Worm (Caenorhabditis elegans) whole organism, mixed stage, embryonic: ENCODE data around the gene fbxa-96.

ENCODE experiments used
- bed-3 ChIP-seq: fragments of 200-800 bp; sonication (Bioruptor generic); optimal IDR thresholded peaks from 3 replicates; lab custom pipeline; 2018; ENCODE audit warnings: mild to moderate bottlenecking, missing genetic modification characterization, moderate library complexity, missing compliant biosample characterization
- blmp-1 ChIP-seq: fragments of 150-350 bp; optimal IDR thresholded peaks from 2 replicates; lab custom pipeline; 2014; ENCODE audit warnings: missing biosample characterization, missing genetic modification characterization
- ceh-39 ChIP-seq: fragments of 150-350 bp; optimal IDR thresholded peaks from 2 replicates; lab custom pipeline; 2014; ENCODE audit warnings: missing biosample characterization, missing genetic modification characterization
- ceh-43 ChIP-seq: fragments of 200-800 bp; sonication (Bioruptor generic); optimal IDR thresholded peaks from 2 replicates; lab custom pipeline; 2018; ENCODE audit warnings: mild to moderate bottlenecking, missing genetic modification characterization, moderate library complexity, missing compliant biosample characterization
- cnd-1 ChIP-seq: fragments of 200-800 bp; sonication (Bioruptor generic); optimal IDR thresholded peaks from 2 replicates; lab custom pipeline; 2018; ENCODE audit warnings: mild to moderate bottlenecking, missing genetic modification characterization, missing compliant biosample characterization
- elt-1 ChIP-seq: sonication (generic microtip); optimal IDR thresholded peaks from 2 replicates; lab custom pipeline; 2017; ENCODE audit warnings: missing genetic modification characterization, mild to moderate bottlenecking, missing compliant biosample characterization, antibody characterized with exemption, moderate library complexity, borderline replicate concordance; ENCODE audit not compliant: insufficient read depth
- elt-3 ChIP-seq: fragments of 150-350 bp; optimal IDR thresholded peaks from 2 replicates; lab custom pipeline; 2014; ENCODE audit warnings: missing biosample characterization, missing genetic modification characterization
- flh-1 ChIP-seq: fragments of 200-800 bp; sonication (Bioruptor generic); optimal IDR thresholded peaks from 2 replicates; lab custom pipeline; 2018; ENCODE audit warnings: mild to moderate bottlenecking, missing genetic modification characterization, moderate library complexity, missing compliant biosample characterization
- ham-2 ChIP-seq: fragments of 200-800 bp; sonication (Bioruptor generic); optimal IDR thresholded peaks from 2 replicates; lab custom pipeline; 2018; ENCODE audit warnings: mild to moderate bottlenecking, missing genetic modification characterization, missing compliant biosample characterization
- hlh-1 ChIP-seq: fragments of 150-350 bp; optimal IDR thresholded peaks from 2 replicates; lab custom pipeline; 2014; ENCODE audit warnings: missing biosample characterization, missing genetic modification reagents, missing genetic modification characterization
- lin-13 ChIP-seq: fragments of 150-350 bp; optimal IDR thresholded peaks from 2 replicates; lab custom pipeline; 2014; ENCODE audit warnings: missing biosample characterization, missing genetic modification characterization
- lin-32 ChIP-seq: fragments of 200-800 bp; sonication (Bioruptor generic); optimal IDR thresholded peaks from 2 replicates; lab custom pipeline; 2018; ENCODE audit warnings: mild to moderate bottlenecking, missing genetic modification characterization, missing compliant biosample characterization
- lsy-2 ChIP-seq: fragments of 150-350 bp; optimal IDR thresholded peaks from 2 replicates; lab custom pipeline; 2014; ENCODE audit warnings: missing biosample characterization, missing genetic modification characterization
- mab-5 ChIP-seq: fragments of 150-350 bp; optimal IDR thresholded peaks from 2 replicates; lab custom pipeline; 2014; ENCODE audit warnings: missing biosample characterization, missing genetic modification characterization
- mep-1 ChIP-seq: fragments of 150-350 bp; optimal IDR thresholded peaks from 2 replicates; lab custom pipeline; 2017; ENCODE audit warnings: missing biosample characterization, missing genetic modification reagents, missing genetic modification characterization, inconsistent platforms
- mls-2 ChIP-seq: sonication (generic microtip); optimal IDR thresholded peaks from 2 replicates; lab custom pipeline; 2016; ENCODE audit warnings: mild to moderate bottlenecking, missing genetic modification characterization, moderate library complexity, missing compliant biosample characterization
- nhr-12 ChIP-seq: fragments of 150-350 bp; optimal IDR thresholded peaks from 2 replicates; lab custom pipeline; 2014; ENCODE audit warnings: missing biosample characterization, missing genetic modification characterization
- nhr-2 ChIP-seq: fragments of 150-350 bp; optimal IDR thresholded peaks from 2 replicates; lab custom pipeline; 2014; ENCODE audit warnings: missing biosample characterization, missing genetic modification characterization
- nhr-237 ChIP-seq: fragments of 150-350 bp; optimal IDR thresholded peaks from 2 replicates; lab custom pipeline; 2014; ENCODE audit warnings: missing biosample characterization, missing genetic modification characterization
- nhr-28 ChIP-seq: fragments of 150-350 bp; optimal IDR thresholded peaks from 2 replicates; lab custom pipeline; 2014; ENCODE audit warnings: missing biosample characterization, missing genetic modification characterization
- pha-4 ChIP-seq: fragments of 150-350 bp; optimal IDR thresholded peaks from 2 replicates; lab custom pipeline; 2018; ENCODE audit warnings: missing biosample characterization, missing genetic modification reagents, missing genetic modification characterization
- sem-2 ChIP-seq: fragments of 200-800 bp; sonication (Bioruptor generic); optimal IDR thresholded peaks from 2 replicates; lab custom pipeline; 2018; ENCODE audit warnings: mild to moderate bottlenecking, missing genetic modification characterization, missing compliant biosample characterization
- snpc-4 ChIP-seq: fragments of 150-350 bp; optimal IDR thresholded peaks from 2 replicates; lab custom pipeline; 2014; ENCODE audit warnings: missing biosample characterization, missing genetic modification characterization
- sptf-1 ChIP-seq: sonication (generic microtip); optimal IDR thresholded peaks from 2 replicates; lab custom pipeline; 2017; ENCODE audit warnings: mild to moderate bottlenecking, missing genetic modification characterization, moderate library complexity, missing compliant biosample characterization
- tbx-8 ChIP-seq: fragments of 200-800 bp; sonication (Bioruptor generic); optimal IDR thresholded peaks from 2 replicates; lab custom pipeline; 2018; ENCODE audit warnings: mild to moderate bottlenecking, missing genetic modification characterization, moderate library complexity, missing compliant biosample characterization
- unc-120 ChIP-seq: sonication (generic microtip); optimal IDR thresholded peaks from 2 replicates; lab custom pipeline; 2017; ENCODE audit warnings: missing genetic modification characterization, missing compliant biosample characterization; ENCODE audit not compliant: poor library complexity, severe bottlenecking
- unc-39 ChIP-seq: fragments of 150-350 bp; optimal IDR thresholded peaks from 2 replicates; lab custom pipeline; 2014; ENCODE audit warnings: missing biosample characterization, missing genetic modification characterization
- unc-62 ChIP-seq: fragments of 150-350 bp; optimal IDR thresholded peaks from 2 replicates; lab custom pipeline; 2014; ENCODE audit warnings: missing biosample characterization, missing genetic modification reagents, missing genetic modification characterization
- zip-8 ChIP-seq: fragments of 150-350 bp; optimal IDR thresholded peaks from 2 replicates; lab custom pipeline; 2014; ENCODE audit warnings: missing biosample characterization, missing genetic modification characterization
- ztf-11 ChIP-seq: fragments of 150-350 bp; optimal IDR thresholded peaks from 2 replicates; lab custom pipeline; 2014; ENCODE audit warnings: missing biosample characterization, missing genetic modification characterization

fbxa-96 gene

ce11 chrX:15039029-15039695, 21.0 kb downstream of the fbxa-96 start:
- TF ChIP-seq elt-1 (tag; lab: Kevin White, UChicago) (no peak), elt-3 (no peak), tbx-8 (GFP tag; lab: Kevin White, UChicago) (no peak), mab-5 (tag; lab: Kevin White, UChicago) (no peak)

DNA sequence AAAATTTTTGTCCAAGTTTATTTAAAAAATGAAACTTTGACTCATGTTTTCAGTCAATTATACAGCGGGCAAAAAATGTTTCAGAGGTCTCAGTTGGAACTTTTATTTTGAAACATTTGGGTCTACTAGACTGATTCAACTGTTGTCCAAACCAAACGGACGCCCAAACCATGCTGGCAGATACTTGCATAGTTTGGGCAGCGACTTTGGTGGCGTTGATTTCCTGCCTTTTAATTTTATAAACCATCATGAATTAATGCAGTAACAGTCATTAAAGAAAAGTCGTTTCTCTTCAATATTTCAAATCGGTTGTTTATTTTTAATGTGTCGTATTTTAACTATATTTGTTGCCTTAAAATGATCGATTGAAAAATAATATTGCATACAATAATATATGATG, 23.9 kb downstream of the fbxa-96 start:
- TF ChIP-seq blmp-1 (no peak), ceh-39 (tag; lab: Kevin White, UChicago) (no peak), nhr-237 (tag; lab: Kevin White, UChicago) (no peak), nhr-2 (tag; lab: Kevin White, UChicago) (no peak), unc-62 (GFP tag; lab: Kevin White, UChicago) (no peak), cnd-1 (no peak)
- TF ChIP-seq, all 35 proteins: peak for 0

DNA sequence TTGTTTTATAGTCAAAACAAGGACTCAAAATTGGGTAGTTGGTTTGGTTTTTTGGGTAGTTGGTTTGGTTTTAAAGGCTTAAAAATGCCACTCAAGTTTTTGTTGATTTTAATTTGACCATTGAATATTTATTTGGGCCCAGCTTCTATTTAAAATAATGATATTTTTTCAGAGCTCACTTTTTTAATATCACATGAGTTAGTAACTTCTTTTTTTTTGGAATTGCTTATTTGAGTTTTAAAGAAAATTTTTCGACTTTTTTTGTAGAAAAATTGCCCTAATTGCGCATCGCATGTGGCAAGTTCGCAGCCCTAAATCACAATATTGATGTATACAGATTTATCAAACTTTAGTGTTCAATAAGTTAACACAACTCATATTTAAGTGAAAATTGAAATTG, 24.5 kb downstream of the fbxa-96 start:
- TF ChIP-seq ham-2 (GFP tag; lab: Kevin White, UChicago) (no peak), cnd-1 (no peak), lsy-2 (no peak), mab-5 (tag; lab: Kevin White, UChicago) (no peak), zip-8 (tag; lab: Kevin White, UChicago) (no peak), ceh-39 (tag; lab: Kevin White, UChicago) (no peak), ztf-11 (tag; lab: Kevin White, UChicago) (no peak), bed-3 (GFP tag; lab: Kevin White, UChicago) (no peak), tbx-8 (GFP tag; lab: Kevin White, UChicago) (no peak), unc-120 (tag; lab: Kevin White, UChicago) (no peak), nhr-28 (no peak), ceh-43 (GFP tag; lab: Kevin White, UChicago) (no peak), lin-32 (no peak)

DNA sequence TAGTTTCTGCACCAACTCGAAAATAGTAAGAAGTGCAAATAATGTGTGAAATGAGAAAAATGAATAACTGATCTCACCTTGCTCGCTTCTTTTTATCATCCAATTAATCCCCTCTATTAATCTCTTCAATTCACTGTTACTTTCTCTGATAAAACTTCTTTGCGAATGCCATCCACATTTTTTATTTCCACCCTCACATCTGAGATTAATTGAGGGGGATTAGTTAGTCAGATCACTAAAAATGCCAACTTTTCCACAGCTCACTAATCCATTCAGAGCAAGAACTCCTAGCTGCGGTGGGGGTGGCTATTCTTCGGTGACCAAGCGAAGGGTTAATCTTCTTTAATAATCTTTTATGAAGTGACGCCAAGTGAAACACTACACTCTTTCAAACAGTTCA, 25.4 kb downstream of the fbxa-96 start, which contains the start of gene dsc-1:
Gene dsc-1, minus strand, starts transcription at position 46 of the 400 bp plus-strand sequence.
- TF ChIP-seq flh-1 (GFP tag; lab: Kevin White, UChicago) (no peak), ceh-43 (GFP tag; lab: Kevin White, UChicago) (no peak), nhr-12 (no peak), lin-13 (no peak), ztf-11 (tag; lab: Kevin White, UChicago) (no peak), cnd-1 (no peak), nhr-28 (no peak), sptf-1 (no peak), mls-2 (tag; lab: Kevin White, UChicago) (no peak), unc-120 (tag; lab: Kevin White, UChicago) (no peak), hlh-1 (tag; lab: Kevin White, UChicago) (no peak), nhr-237 (tag; lab: Kevin White, UChicago) (no peak), snpc-4 (tag; lab: Kevin White, UChicago) (no peak), tbx-8 (GFP tag; lab: Kevin White, UChicago) (no peak), mep-1 (tag; lab: Kevin White, UChicago) (no peak), elt-3 (no peak), sem-2 (GFP tag; lab: Kevin White, UChicago) (no peak)

DNA sequence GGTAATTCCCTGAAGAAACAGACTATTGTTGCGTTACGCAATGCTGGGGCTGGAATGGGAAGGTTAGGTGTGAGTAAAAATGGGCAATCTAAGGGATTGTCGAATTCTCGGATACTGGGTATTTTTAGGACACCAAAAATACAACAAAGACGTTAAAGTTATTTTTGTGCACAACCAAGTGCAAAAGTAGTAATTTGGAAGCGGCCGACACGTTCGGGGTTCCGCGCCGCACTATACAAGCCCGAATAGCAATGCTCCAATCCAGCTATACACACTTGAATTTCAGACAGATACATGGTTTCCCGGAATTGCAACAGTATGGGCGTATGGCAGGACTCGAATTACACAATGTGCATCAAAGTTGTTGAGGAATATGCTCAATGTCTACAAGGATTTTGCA, 32.2 kb downstream of the fbxa-96 start:
- TF ChIP-seq zip-8 (tag; lab: Kevin White, UChicago), result no peak
- TF ChIP-seq lsy-2, result no peak
- TF ChIP-seq elt-1 (tag; lab: Kevin White, UChicago), result no peak
- TF ChIP-seq nhr-237 (tag; lab: Kevin White, UChicago), result no peak
- no peak for TF ChIP-seq ceh-39 (tag; lab: Kevin White, UChicago)
- TF ChIP-seq pha-4 (tag; lab: Kevin White, UChicago), result no peak
- TF ChIP-seq unc-39 (tag; lab: Kevin White, UChicago), result no peak
